Fruit fly (Drosophila melanogaster): ENCODE results near the gene Ctr1C.

The Ctr1C gene

DNA sequence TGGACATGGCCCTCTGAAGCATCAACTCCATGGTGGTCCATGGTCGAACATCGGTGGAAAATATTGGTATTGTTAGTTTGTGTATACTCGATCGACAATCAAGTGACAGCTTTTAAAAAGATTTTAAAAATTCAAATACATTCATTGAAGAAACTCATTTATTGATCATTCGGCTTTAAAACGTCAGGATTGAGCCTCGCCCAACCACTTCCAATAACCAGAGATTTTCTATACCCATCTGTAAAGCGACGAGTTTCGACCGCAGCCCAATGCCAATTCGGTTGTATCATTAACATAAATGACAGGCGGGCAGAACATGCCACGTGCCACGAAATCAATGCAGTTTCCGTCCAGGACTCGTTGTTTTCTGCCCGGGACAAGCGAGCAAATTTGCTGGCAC lies at the start of gene Ctr1C:
Gene Ctr1C, minus strand, starts transcription at position 101 of the 400 bp plus-strand sequence.
- TF ChIP-seq ttk (optimal IDR thresholded peaks at IDR 0.05) (no peak), insv (optimal IDR thresholded peaks at IDR 0.05) (no peak), h (optimal IDR thresholded peaks at IDR 0.05) (no peak), Myc (optimal IDR thresholded peaks at IDR 0.05) (no peak), psq (optimal IDR thresholded peaks at IDR 0.05) (no peak), Sin3A (optimal IDR thresholded peaks at IDR 0.05) (no peak)

DNA sequence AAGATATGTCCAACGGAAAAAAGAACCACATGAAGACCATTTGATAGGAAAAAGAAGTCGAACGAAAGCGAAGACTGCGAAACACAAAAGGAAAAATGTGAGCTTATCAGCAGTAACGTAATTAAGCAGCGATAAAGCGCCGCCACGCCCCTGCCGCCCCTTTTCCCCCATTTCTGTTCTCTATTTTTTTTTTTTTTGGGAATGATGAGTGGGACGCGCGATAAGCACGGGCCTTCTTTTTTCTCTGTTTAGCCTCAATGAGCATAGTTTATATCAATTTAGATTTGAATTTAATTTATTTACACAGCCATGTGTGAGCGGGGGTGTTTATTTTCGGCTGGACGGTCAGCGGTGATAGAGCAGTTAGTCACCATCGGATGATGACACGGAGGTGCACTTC lies 46.0 kb upstream of the Ctr1C start:
- TF ChIP-seq insv (optimal IDR thresholded peaks at IDR 0.05) (no peak), Myc (optimal IDR thresholded peaks at IDR 0.05) (no peak), h (optimal IDR thresholded peaks at IDR 0.05) (no peak), ttk (optimal IDR thresholded peaks at IDR 0.05) (no peak), Sin3A (optimal IDR thresholded peaks at IDR 0.05) (no peak), psq (optimal IDR thresholded peaks at IDR 0.05) (no peak)

DNA sequence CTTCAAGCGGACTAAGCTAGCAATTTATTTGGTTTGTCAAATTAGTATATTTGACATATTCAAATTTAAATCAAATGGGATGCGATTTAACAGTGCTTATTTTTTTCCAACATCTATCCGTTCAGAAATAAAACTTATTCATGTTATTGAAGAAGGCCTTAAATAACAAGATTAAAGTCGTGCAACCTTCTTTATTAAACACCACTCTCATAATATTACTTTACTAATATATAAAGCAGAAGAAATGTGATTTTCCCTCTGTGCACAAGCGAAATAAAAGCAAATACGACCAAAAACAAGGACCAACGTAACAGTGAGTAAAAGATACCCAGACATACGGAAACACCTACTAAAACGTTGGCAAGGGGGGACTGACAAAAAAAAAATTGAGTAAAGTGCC lies 42.5 kb upstream of the Ctr1C start:
- no peak for TF ChIP-seq Sin3A (optimal IDR thresholded peaks at IDR 0.05)
- TF ChIP-seq psq (optimal IDR thresholded peaks at IDR 0.05): no peak
- no peak for TF ChIP-seq ttk (optimal IDR thresholded peaks at IDR 0.05)
- TF ChIP-seq insv (optimal IDR thresholded peaks at IDR 0.05): no peak
- no peak for TF ChIP-seq h (optimal IDR thresholded peaks at IDR 0.05)
- TF ChIP-seq Myc (optimal IDR thresholded peaks at IDR 0.05): no peak

DNA sequence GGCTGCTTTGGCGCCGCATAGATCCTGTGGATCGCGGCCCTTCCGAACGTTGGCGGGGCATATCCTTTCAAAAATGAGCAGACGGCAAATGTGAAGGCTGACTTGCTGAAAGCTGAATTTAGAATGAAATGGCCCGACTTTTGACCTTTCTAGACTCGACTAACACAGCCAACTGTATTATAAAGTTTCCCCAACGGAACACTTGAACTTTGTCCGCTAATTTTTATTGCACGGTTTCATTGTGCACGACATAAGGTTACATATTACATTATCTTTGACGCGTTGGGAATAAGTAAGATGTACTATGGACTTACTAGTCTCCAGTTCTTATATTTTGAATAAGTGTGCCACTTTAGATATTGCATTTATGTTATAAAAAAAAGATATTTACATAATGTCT lies 28.2 kb upstream of the Ctr1C start, which contains the start of gene CG31007:
Gene CG31007, minus strand, starts transcription at position 101 of the 400 bp plus-strand sequence.
- TF ChIP-seq Sin3A (optimal IDR thresholded peaks at IDR 0.05): no peak
- TF ChIP-seq Myc (optimal IDR thresholded peaks at IDR 0.05): no peak
- no peak for TF ChIP-seq insv (optimal IDR thresholded peaks at IDR 0.05)
- no peak for TF ChIP-seq h (optimal IDR thresholded peaks at IDR 0.05)
- no peak for TF ChIP-seq ttk (optimal IDR thresholded peaks at IDR 0.05)
- TF ChIP-seq psq (optimal IDR thresholded peaks at IDR 0.05): no peak

DNA sequence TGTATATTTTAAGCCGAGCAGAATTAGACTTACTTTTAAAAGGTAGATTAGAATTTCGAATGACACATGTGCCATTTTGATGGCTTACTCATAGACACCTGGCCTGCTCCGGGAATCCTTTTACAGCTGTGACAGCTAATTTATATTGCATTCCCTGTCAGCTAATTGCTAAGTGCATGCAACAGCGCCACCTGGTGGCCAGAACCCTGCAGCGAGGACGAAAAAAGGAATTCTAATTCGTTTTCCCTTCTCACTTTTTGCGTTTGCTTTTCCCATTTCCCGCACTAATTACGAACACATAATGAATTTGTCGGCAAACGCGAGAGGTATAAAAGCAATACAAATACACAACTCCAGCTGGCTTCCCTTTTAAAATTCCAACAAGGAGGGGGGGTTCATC lies 25.8 kb upstream of the Ctr1C start, which contains the start of gene CG31008:
Gene CG31008, minus strand, starts transcription at position 59 of the 400 bp plus-strand sequence.
- TF ChIP-seq Sin3A (optimal IDR thresholded peaks at IDR 0.05): no peak
- TF ChIP-seq psq (optimal IDR thresholded peaks at IDR 0.05): no peak
- no peak for TF ChIP-seq ttk (optimal IDR thresholded peaks at IDR 0.05)
- no peak for TF ChIP-seq h (optimal IDR thresholded peaks at IDR 0.05)
- TF ChIP-seq Myc (optimal IDR thresholded peaks at IDR 0.05): no peak
- TF ChIP-seq insv (optimal IDR thresholded peaks at IDR 0.05): no peak

DNA sequence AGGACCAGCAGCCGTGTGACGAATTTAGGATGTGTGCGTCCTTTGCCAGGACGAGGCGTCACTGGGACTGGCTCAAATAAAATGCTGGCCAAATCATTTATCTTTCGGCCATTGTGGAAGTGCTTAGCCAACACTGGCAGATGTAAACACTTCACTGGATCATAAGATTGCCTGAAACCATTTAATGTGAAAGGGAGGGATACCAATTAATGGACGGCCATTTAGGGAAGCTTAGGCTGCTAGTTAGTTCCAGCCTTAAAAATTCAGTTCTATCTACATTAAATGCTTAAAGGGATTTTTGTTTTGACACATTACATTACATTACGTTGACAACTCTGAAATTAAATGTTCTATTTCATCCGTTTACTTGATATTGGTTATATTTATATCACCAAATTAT lies 4.7 kb downstream of the Ctr1C start, which contains the start of gene CG15548:
Gene CG15548, plus strand, starts transcription at position 301 of the 400 bp plus-strand sequence.
- TF ChIP-seq psq (optimal IDR thresholded peaks at IDR 0.05): no peak
- TF ChIP-seq h (optimal IDR thresholded peaks at IDR 0.05): no peak
- TF ChIP-seq Sin3A (optimal IDR thresholded peaks at IDR 0.05): no peak
- TF ChIP-seq insv (optimal IDR thresholded peaks at IDR 0.05): no peak
- no peak for TF ChIP-seq ttk (optimal IDR thresholded peaks at IDR 0.05)
- no peak for TF ChIP-seq Myc (optimal IDR thresholded peaks at IDR 0.05)

DNA sequence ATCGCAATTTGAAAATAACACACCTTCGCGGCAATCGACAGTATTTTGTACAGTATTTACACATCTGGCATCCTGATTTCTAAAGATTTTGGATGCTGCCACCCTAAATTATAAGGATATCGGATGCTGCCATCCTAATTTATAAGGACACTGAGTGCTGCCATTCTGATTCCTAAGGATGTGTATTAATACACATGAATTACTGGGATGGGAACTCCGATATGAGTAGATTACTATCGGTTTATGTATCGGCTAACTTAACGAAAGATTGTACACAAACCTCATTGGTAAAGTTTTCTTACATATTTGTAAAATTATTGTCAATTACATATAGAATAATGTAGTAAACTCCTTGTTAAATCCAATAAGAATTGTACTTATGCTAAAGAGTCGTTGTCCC lies 17.8 kb downstream of the Ctr1C start:
- TF ChIP-seq insv (optimal IDR thresholded peaks at IDR 0.05) (no peak), Myc (optimal IDR thresholded peaks at IDR 0.05) (no peak), ttk (optimal IDR thresholded peaks at IDR 0.05) (no peak), h (optimal IDR thresholded peaks at IDR 0.05) (no peak), psq (optimal IDR thresholded peaks at IDR 0.05) (no peak), Sin3A (optimal IDR thresholded peaks at IDR 0.05) (no peak)

DNA sequence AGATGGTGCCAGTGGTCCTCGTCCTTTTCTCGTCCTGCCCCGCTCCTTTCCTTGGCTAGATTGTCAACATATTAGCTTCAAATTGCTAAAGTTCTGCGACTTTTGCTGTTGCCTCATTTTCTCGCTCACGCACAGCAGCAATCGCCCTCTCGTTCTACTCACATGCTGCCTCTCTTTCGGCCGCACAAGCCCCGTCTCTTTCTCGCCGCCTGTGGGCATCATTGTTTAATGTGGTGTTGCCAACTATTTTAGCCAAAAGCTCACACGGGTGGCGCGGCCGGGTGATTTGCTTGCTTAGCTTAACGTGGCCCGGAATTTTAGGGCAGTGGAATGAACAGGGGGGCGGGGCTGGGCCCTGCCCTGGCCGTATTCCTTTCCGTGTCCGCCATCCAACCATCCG lies 23.9 kb downstream of the Ctr1C start:
- no peak for TF ChIP-seq ttk (optimal IDR thresholded peaks at IDR 0.05)
- TF ChIP-seq h (optimal IDR thresholded peaks at IDR 0.05): no peak
- TF ChIP-seq psq (optimal IDR thresholded peaks at IDR 0.05): no peak
- no peak for TF ChIP-seq insv (optimal IDR thresholded peaks at IDR 0.05)

DNA sequence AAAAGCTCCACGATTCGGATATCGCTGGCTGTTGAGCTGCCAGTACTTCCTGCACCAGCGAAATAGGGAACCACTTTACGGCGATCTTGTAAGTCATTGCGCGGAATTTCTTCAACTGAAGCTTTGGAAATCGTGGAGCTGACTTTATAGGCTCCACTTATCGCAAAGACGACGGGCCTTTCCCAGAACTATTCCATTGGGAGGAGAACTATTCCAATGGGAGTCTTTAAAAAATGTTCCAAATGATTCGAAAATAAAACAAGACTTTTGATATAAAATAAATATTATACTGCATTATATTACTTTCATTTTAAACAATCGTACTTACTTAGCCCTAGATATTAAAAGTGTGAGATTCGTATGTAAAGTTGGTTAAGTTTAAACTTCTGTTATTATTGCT lies 27.1 kb downstream of the Ctr1C start, which contains the start of gene CG15550:
Gene CG15550, minus strand, starts transcription at position 101 of the 400 bp plus-strand sequence.
- no peak for TF ChIP-seq insv (optimal IDR thresholded peaks at IDR 0.05)
- TF ChIP-seq h (optimal IDR thresholded peaks at IDR 0.05): no peak
- no peak for TF ChIP-seq psq (optimal IDR thresholded peaks at IDR 0.05)
- TF ChIP-seq ttk (optimal IDR thresholded peaks at IDR 0.05): no peak
- TF ChIP-seq Sin3A (optimal IDR thresholded peaks at IDR 0.05): no peak
- no peak for TF ChIP-seq Myc (optimal IDR thresholded peaks at IDR 0.05)

DNA sequence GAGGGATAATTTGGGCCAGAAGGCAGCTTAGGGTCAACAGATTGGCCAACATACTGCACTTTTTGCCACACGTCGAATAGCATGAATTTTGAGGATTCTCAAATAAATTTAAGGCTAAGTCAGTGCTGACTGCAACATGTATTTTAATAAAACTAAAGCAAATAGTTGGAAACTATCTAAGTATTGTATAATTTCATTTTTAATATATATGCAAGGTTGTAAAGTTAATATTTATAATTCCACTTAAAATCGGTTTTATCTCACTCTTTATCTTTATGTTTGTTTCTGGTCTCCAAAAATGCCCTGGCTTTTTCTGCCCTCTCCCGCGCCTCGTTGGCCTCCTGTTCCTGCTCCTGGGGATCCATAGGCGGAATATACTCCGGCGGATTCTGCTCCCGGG lies 27.7 kb downstream of the Ctr1C start, which contains the start of gene CG15549:
Gene CG15549, minus strand, starts transcription at position 101 of the 400 bp plus-strand sequence.
- TF ChIP-seq Sin3A (optimal IDR thresholded peaks at IDR 0.05) (no peak), Myc (optimal IDR thresholded peaks at IDR 0.05) (no peak), psq (optimal IDR thresholded peaks at IDR 0.05) (no peak), ttk (optimal IDR thresholded peaks at IDR 0.05) (no peak)

DNA sequence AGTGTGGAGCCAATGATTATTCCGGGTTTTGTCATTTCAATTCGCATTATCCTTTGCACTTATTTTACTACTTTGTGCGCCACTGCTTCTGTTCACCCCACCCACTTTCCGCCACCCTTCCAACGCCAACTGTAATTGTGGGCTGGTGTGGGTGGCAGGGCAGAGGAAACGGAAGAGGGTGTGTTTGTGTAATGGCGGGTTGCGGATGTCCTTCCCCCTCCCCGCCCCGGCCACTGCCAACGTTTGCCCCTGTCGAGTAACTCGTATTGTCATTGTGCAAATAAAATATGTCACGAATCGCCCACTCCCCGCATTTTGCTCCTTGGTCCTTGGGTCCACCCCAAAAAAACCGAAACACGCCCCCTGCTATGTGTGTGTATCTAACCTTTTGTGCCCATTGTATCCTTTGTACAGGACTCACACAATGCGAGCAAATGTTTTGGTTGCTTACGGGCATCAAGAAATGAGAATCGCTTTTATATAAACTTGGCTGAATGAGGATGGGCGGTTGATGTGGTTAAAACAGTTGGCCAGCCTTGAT lies 30.2 kb downstream of the Ctr1C start:
- TF ChIP-seq ttk (optimal IDR thresholded peaks at IDR 0.05): no peak
- no peak for TF ChIP-seq Myc (optimal IDR thresholded peaks at IDR 0.05)
- TF ChIP-seq Sin3A (optimal IDR thresholded peaks at IDR 0.05): no peak
- no peak for TF ChIP-seq psq (optimal IDR thresholded peaks at IDR 0.05)
- TF ChIP-seq h (optimal IDR thresholded peaks at IDR 0.05): no peak
- no peak for TF ChIP-seq insv (optimal IDR thresholded peaks at IDR 0.05)

DNA sequence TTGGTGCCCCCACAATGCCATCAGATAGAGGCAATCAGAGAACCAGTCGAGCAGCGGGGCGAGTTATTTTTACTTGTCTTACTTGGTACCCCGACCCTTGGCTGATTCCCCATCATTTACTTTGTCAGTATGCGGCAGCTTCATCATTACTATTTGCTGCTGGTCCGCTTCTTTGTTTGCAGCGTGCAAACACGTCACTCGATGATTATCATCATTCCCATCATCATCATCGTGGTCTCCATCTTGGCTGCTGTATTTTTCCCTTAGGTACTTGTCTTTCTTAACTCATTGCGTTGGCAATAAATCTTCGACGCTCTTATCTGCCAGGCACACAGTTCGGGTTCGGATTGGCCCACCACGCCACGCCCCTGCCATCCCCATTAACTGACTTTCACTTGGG lies 32.0 kb downstream of the Ctr1C start:
- TF ChIP-seq psq (optimal IDR thresholded peaks at IDR 0.05) (no peak), ttk (optimal IDR thresholded peaks at IDR 0.05) (no peak), Myc (optimal IDR thresholded peaks at IDR 0.05) (no peak), h (optimal IDR thresholded peaks at IDR 0.05) (no peak), insv (optimal IDR thresholded peaks at IDR 0.05) (no peak), Sin3A (optimal IDR thresholded peaks at IDR 0.05) (no peak)

DNA sequence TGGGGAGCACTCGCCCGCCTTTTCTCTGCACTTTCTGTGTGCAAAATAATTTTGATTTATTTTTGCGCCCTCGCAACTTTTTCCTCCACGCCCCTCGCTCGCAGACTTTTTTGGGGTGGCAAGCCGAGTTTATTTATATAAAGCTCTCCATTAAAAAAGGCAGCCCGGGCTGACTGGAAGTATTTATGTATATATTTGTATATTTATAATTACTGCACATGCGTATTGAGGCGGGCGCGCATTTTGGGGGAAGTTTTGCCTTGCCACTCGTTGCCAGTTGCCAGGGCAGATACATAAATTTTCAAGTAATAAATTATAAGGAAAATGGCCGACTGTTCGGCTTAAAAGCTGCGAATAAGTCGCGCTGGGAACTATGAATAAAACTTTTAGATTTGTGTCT lies 35.5 kb downstream of the Ctr1C start:
- TF ChIP-seq psq (optimal IDR thresholded peaks at IDR 0.05): no peak
- no peak for TF ChIP-seq insv (optimal IDR thresholded peaks at IDR 0.05)
- no peak for TF ChIP-seq Myc (optimal IDR thresholded peaks at IDR 0.05)
- no peak for TF ChIP-seq h (optimal IDR thresholded peaks at IDR 0.05)
- TF ChIP-seq Sin3A (optimal IDR thresholded peaks at IDR 0.05): no peak
- no peak for TF ChIP-seq ttk (optimal IDR thresholded peaks at IDR 0.05)
